Fruit fly (Drosophila melanogaster): Measurements from ENCODE around the gene Cpr65Ay.

Cpr65Ay gene

dm6 chr3L:6130944-6131343 is 27.5 kb downstream of the Cpr65Ay start, which contains the start of gene Lcp65Ag3 (continued):
- TF ChIP-seq CG11560 (tag; IDR thresholded peaks at IDR 0.05), result no peak
- TF ChIP-seq dmrt99B (tag; optimal IDR thresholded peaks at IDR 0.05), result no peak

dm6 chr3L:6129591-6129990 is 28.8 kb downstream of the Cpr65Ay start:
- TF ChIP-seq C15 (GFP tag; IDR thresholded peaks at IDR 0.05), result no peak
- TF ChIP-seq emc (GFP tag; optimal IDR thresholded peaks at IDR 0.05), result no peak
- no peak for TF ChIP-seq CG16815 (GFP tag; optimal IDR thresholded peaks at IDR 0.05)
- TF ChIP-seq row (GFP tag; IDR thresholded peaks at IDR 0.05), result no peak
- peak; percentile 24 for TF ChIP-seq pros (GFP tag; optimal IDR thresholded peaks at IDR 0.05)
- TF ChIP-seq esg (GFP tag; conservative IDR thresholded peaks at IDR 0.05), result no peak
- TF ChIP-seq pan (optimal IDR thresholded peaks at IDR 0.05), result no peak
- no peak for TF ChIP-seq pan (GFP tag; optimal IDR thresholded peaks at IDR 0.05 in 1 of 2, IDR thresholded peaks at IDR 0.05 in 1 of 2)
- TF ChIP-seq Max (GFP tag; optimal IDR thresholded peaks at IDR 0.05), result no peak
- TF ChIP-seq CG6689 (GFP tag; IDR thresholded peaks at IDR 0.05), result no peak
- peak; percentile 63 for TF ChIP-seq zen (tag; optimal IDR thresholded peaks at IDR 0.05)
- no peak for TF ChIP-seq CG10274 (GFP tag; optimal IDR thresholded peaks at IDR 0.05)
- TF ChIP-seq CG12942 (GFP tag; optimal IDR thresholded peaks at IDR 0.05), result no peak
- TF ChIP-seq amos (GFP tag; IDR thresholded peaks at IDR 0.05; ENCODE audit: partially characterized antibody), result peak; percentile 12; the same call in 1 of the 2 replicates
- peak in 1 of 3 experiments; percentile 38 for TF ChIP-seq lola (GFP tag; optimal IDR thresholded peaks at IDR 0.05)
- TF ChIP-seq Hr3 (GFP tag; optimal IDR thresholded peaks at IDR 0.05), result no peak
- TF ChIP-seq CG33213 (GFP tag; optimal IDR thresholded peaks at IDR 0.05), result no peak
- peak; percentile 48 for TF ChIP-seq Vsx1 (GFP tag; optimal IDR thresholded peaks at IDR 0.05)
- TF ChIP-seq vvl (GFP tag; IDR thresholded peaks at IDR 0.05), result peak; percentile 84
- TF ChIP-seq Awh (GFP tag; IDR thresholded peaks at IDR 0.05), result no peak
- no peak for TF ChIP-seq CG2712 (tag; optimal IDR thresholded peaks at IDR 0.05)
- TF ChIP-seq CG11247 (GFP tag; IDR thresholded peaks at IDR 0.05), result peak; percentile 88

dm6 chr3L:6125409-6125689 is 33.1 kb downstream of the Cpr65Ay start:
- TF ChIP-seq Bdp1 (GFP tag; optimal IDR thresholded peaks at IDR 0.05) (no peak), CG12104 (GFP tag; optimal IDR thresholded peaks at IDR 0.05) (no peak), CG5180 (GFP tag; optimal IDR thresholded peaks at IDR 0.05) (peak; percentile 75), D (optimal IDR thresholded peaks at IDR 0.05) (peak; percentile 60), D (GFP tag; optimal IDR thresholded peaks at IDR 0.05) (no peak), mam (GFP tag; optimal IDR thresholded peaks at IDR 0.05) (no peak), sna (GFP tag; IDR thresholded peaks at IDR 0.05; ENCODE audit: partially characterized antibody) (no peak)

dm6 chr3L:6124616-6125408 is 33.6 kb downstream of the Cpr65Ay start:
- TF ChIP-seq NC2α (GFP tag; optimal IDR thresholded peaks at IDR 0.05), result peak; percentile 23
- no peak for TF ChIP-seq abd-A (tag; optimal IDR thresholded peaks at IDR 0.05)
- peak; percentile 96 for TF ChIP-seq CG31365 (tag; optimal IDR thresholded peaks at IDR 0.05)
- TF ChIP-seq hkb (optimal IDR thresholded peaks at IDR 0.05), result peak; percentile 59
- TF ChIP-seq hkb (GFP tag; IDR thresholded peaks at IDR 0.05), result peak; percentile 91
- peak; percentile 70 for TF ChIP-seq CG10979 (tag; optimal IDR thresholded peaks at IDR 0.05)
- peak; percentile 81 for TF ChIP-seq luna (GFP tag; optimal IDR thresholded peaks at IDR 0.05)
- peak; percentile 84 for TF ChIP-seq CG3281 (GFP tag; optimal IDR thresholded peaks at IDR 0.05)
- TF ChIP-seq Sox100B (GFP tag; optimal IDR thresholded peaks at IDR 0.05), result peak; percentile 75
- TF ChIP-seq CG30431 (GFP tag; optimal IDR thresholded peaks at IDR 0.05), result peak; percentile 56
- TF ChIP-seq CG9609 (GFP tag; optimal IDR thresholded peaks at IDR 0.05), result peak; percentile 21
- TF ChIP-seq eve (GFP tag; optimal IDR thresholded peaks at IDR 0.05), result no peak
- TF ChIP-seq CG11560 (tag; IDR thresholded peaks at IDR 0.05), result no peak
- peak in 1 of 2 experiments; percentile 47 for TF ChIP-seq insv (GFP tag; optimal IDR thresholded peaks at IDR 0.05)
- peak; percentile 50 for TF ChIP-seq shn (GFP tag; optimal IDR thresholded peaks at IDR 0.05)
- peak in 1 of 2 experiments; percentile 62 for TF ChIP-seq bsh (GFP tag; optimal IDR thresholded peaks at IDR 0.05)
- peak; percentile 42 for TF ChIP-seq gem (tag; optimal IDR thresholded peaks at IDR 0.05)
- TF ChIP-seq org-1 (GFP tag; optimal IDR thresholded peaks at IDR 0.05), result peak; percentile 57
